Fruit fly (Drosophila melanogaster) whole organism, embryonic: ENCODE data around the gene neb.
A peak's percentile ranks its signal among the peaks of the same experiment; 100 is the strongest.

Source experiments
- Ada2b ChIP-seq: fragments of 200-800 bp; sonication (Bioruptor generic); IDR thresholded peaks from 2 replicates; pipeline ENCODE4 v1.3.6; 2022; ENCODE audit warnings: missing biosample characterization, missing genetic modification characterization
- Awh ChIP-seq: fragments of 200-800 bp; sonication (Bioruptor generic); IDR thresholded peaks from 2 replicates; pipeline ENCODE4, ENCODE4 v1.3.6; 2022; ENCODE audit warnings: missing biosample characterization, missing genetic modification characterization
- Bgb ChIP-seq: fragments of 200-800 bp; sonication (Bioruptor generic); IDR thresholded peaks from 2 replicates; pipeline ENCODE4 v1.3.6; 2022; ENCODE audit warnings: missing biosample characterization, missing genetic modification characterization; ENCODE audit not compliant: partially characterized antibody
- CG10209 ChIP-seq: fragments of 200-800 bp; sonication (Bioruptor generic); optimal IDR thresholded peaks from 3 replicates; lab custom pipeline; 2017; ENCODE audit warnings: missing biosample characterization, mild to moderate bottlenecking, missing genetic modification characterization, missing genetic modification reagents
- CG12219 ChIP-seq: fragments of 200-800 bp; sonication (Bioruptor generic); optimal IDR thresholded peaks from 3 replicates; lab custom pipeline; 2018; ENCODE audit warnings: missing biosample characterization, mild to moderate bottlenecking, missing genetic modification characterization
- CG13296 ChIP-seq: fragments of 200-800 bp; sonication (Bioruptor generic); optimal IDR thresholded peaks from 3 replicates; lab custom pipeline; 2018; ENCODE audit warnings: missing biosample characterization, mild to moderate bottlenecking, missing genetic modification characterization
- CG16779 ChIP-seq: fragments of 200-800 bp; sonication (Bioruptor generic); IDR thresholded peaks from 2 replicates; pipeline ENCODE4 v1.3.6; 2022; ENCODE audit warnings: missing biosample characterization, missing genetic modification characterization
- CG17829 ChIP-seq: fragments of 200-800 bp; optimal IDR thresholded peaks from 2 replicates; lab custom pipeline; 2019; ENCODE audit warnings: missing biosample characterization, mild to moderate bottlenecking, missing genetic modification characterization, moderate library complexity
- CG3281 ChIP-seq: fragments of 200-800 bp; sonication (Bioruptor generic); optimal IDR thresholded peaks from 3 replicates; lab custom pipeline; 2017; ENCODE audit warnings: missing biosample characterization, mild to moderate bottlenecking, missing genetic modification characterization
- CG4424 ChIP-seq: fragments of 200-800 bp; sonication (Bioruptor generic); optimal IDR thresholded peaks from 3 replicates; lab custom pipeline; 2016; ENCODE audit warnings: missing biosample characterization, missing genetic modification characterization
- CG8290 ChIP-seq, 3 experiments: fragments of 200-800 bp; sonication (Bioruptor generic); optimal IDR thresholded peaks; 2 replicates each; lab custom pipeline; 2016 to 2019; ENCODE audit warnings: missing biosample characterization in 3 of 3, missing genetic modification characterization in 3 of 3, mild to moderate bottlenecking in 2 of 3, moderate library complexity in 1 of 3
- CG8478 ChIP-seq: fragments of >200 bp; optimal IDR thresholded peaks from 2 replicates; lab custom pipeline; 2018
- CG9817 ChIP-seq: fragments of 200-800 bp; sonication (Bioruptor generic); optimal IDR thresholded peaks from 2 replicates; lab custom pipeline; 2018; ENCODE audit warnings: missing biosample characterization, mild to moderate bottlenecking, missing genetic modification characterization, moderate library complexity
- D ChIP-seq, 2 experiments: fragments of 200-800 bp in 1 of 2; fragments of >200 bp in 1 of 2; sonication (Bioruptor generic) in 1 of 2; optimal IDR thresholded peaks; 2 replicates in 1 of 2; 3 replicates in 1 of 2; lab custom pipeline; 2017; ENCODE audit warnings: mild to moderate bottlenecking in 1 of 2, missing biosample characterization in 1 of 2, missing genetic modification characterization in 1 of 2, missing genetic modification reagents in 1 of 2
- Hmx ChIP-seq: fragments of 200-800 bp; sonication (Bioruptor generic); optimal IDR thresholded peaks from 2 replicates; lab custom pipeline; 2016; ENCODE audit warnings: missing biosample characterization, missing genetic modification characterization
- MBD-R2 ChIP-seq: fragments of 200-800 bp; sonication (Bioruptor generic); IDR thresholded peaks from 2 replicates; pipeline ENCODE4 v1.3.6; 2022; ENCODE audit warnings: missing biosample characterization, missing genetic modification characterization
- NK7.1 ChIP-seq: fragments of 200-800 bp; sonication (Bioruptor generic); optimal IDR thresholded peaks from 3 replicates; lab custom pipeline; 2016; ENCODE audit warnings: missing biosample characterization, missing genetic modification characterization
- Ssrp ChIP-seq: fragments of 200-800 bp; sonication (Bioruptor generic); optimal IDR thresholded peaks from 2 replicates; lab custom pipeline; 2018; ENCODE audit warnings: missing biosample characterization, mild to moderate bottlenecking, missing genetic modification characterization, moderate library complexity
- YL-1 ChIP-seq: fragments of 200-800 bp; sonication (Bioruptor generic); optimal IDR thresholded peaks from 3 replicates; lab custom pipeline; 2017; ENCODE audit warnings: missing biosample characterization, mild to moderate bottlenecking, missing genetic modification characterization
- ara ChIP-seq: fragments of 200-800 bp; sonication (Bioruptor generic); IDR thresholded peaks from 2 replicates; pipeline ENCODE4 v1.3.6; 2022; ENCODE audit warnings: missing biosample characterization, missing genetic modification characterization
- bcd ChIP-seq: fragments of 200-800 bp; sonication (Bioruptor generic); optimal IDR thresholded peaks from 2 replicates; lab custom pipeline; 2017; ENCODE audit warnings: missing biosample characterization, mild to moderate bottlenecking, missing genetic modification characterization
- bowl ChIP-seq: fragments of 200-800 bp; sonication (Bioruptor generic); IDR thresholded peaks from 2 replicates; pipeline ENCODE4 v1.3.6; 2022; ENCODE audit warnings: missing biosample characterization, missing genetic modification characterization
- cato ChIP-seq: fragments of 200-800 bp; sonication (Bioruptor generic); optimal IDR thresholded peaks from 2 replicates; lab custom pipeline; 2016; ENCODE audit warnings: missing biosample characterization, missing genetic modification characterization, borderline replicate concordance
- crol ChIP-seq: fragments of 200-800 bp; sonication (Bioruptor generic); IDR thresholded peaks from 2 replicates; pipeline ENCODE4 v1.3.6; 2022; ENCODE audit warnings: missing biosample characterization, missing genetic modification characterization
- disco-r ChIP-seq: fragments of 200-800 bp; sonication (Bioruptor generic); optimal IDR thresholded peaks from 2 replicates; lab custom pipeline; 2016; ENCODE audit warnings: missing biosample characterization, missing genetic modification characterization
- emc ChIP-seq: fragments of 200-800 bp; sonication (Bioruptor generic); optimal IDR thresholded peaks from 2 replicates; lab custom pipeline; 2016; ENCODE audit warnings: missing biosample characterization, missing genetic modification characterization
- fru ChIP-seq: fragments of >200 bp; optimal IDR thresholded peaks from 2 replicates; lab custom pipeline; 2017
- ftz-f1 ChIP-seq: fragments of 200-800 bp; sonication (Bioruptor generic); optimal IDR thresholded peaks from 2 replicates; lab custom pipeline; 2016; ENCODE audit warnings: missing biosample characterization, missing genetic modification characterization
- gro ChIP-seq: fragments of 200-800 bp; sonication (Bioruptor generic); optimal IDR thresholded peaks from 2 replicates; lab custom pipeline; 2016; ENCODE audit warnings: missing biosample characterization, missing genetic modification characterization
- kah ChIP-seq: fragments of 200-800 bp; sonication (Bioruptor generic); optimal IDR thresholded peaks from 2 replicates; lab custom pipeline; 2018; ENCODE audit warnings: missing biosample characterization, mild to moderate bottlenecking, missing genetic modification characterization
- lov ChIP-seq, 2 experiments: fragments of 200-800 bp in 1 of 2; fragments of >200 bp in 1 of 2; sonication (Bioruptor generic) in 1 of 2; IDR thresholded peaks in 1 of 2; optimal IDR thresholded peaks in 1 of 2; 2 replicates in 1 of 2; 3 replicates in 1 of 2; pipeline versions ENCODE4 v1.3.6 to Lab custom; 2017 to 2022; ENCODE audit warnings: missing biosample characterization in 1 of 2, missing genetic modification characterization in 1 of 2
- pho ChIP-seq: fragments of 200-800 bp; sonication (Bioruptor generic); optimal IDR thresholded peaks from 2 replicates; lab custom pipeline; 2016; ENCODE audit warnings: missing biosample characterization, missing genetic modification characterization
- sc ChIP-seq, 3 experiments: fragments of >200 bp in 2 of 3; fragments of 200-800 bp in 1 of 3; sonication (Bioruptor generic) in 1 of 3; optimal IDR thresholded peaks; 2 replicates in 2 of 3; 3 replicates in 1 of 3; lab custom pipeline; 2017; ENCODE audit warnings: mild to moderate bottlenecking in 1 of 3, missing biosample characterization in 1 of 3, missing genetic modification characterization in 1 of 3, missing genetic modification reagents in 1 of 3
- sna ChIP-seq: fragments of 200-800 bp; sonication (Bioruptor generic); IDR thresholded peaks from 2 replicates; pipeline ENCODE4 v1.3.6; 2022; ENCODE audit warnings: missing biosample characterization, missing genetic modification characterization; ENCODE audit not compliant: partially characterized antibody
- tin ChIP-seq: fragments of 200-800 bp; sonication (Bioruptor generic); optimal IDR thresholded peaks from 3 replicates; lab custom pipeline; 2016; ENCODE audit warnings: missing biosample characterization, missing genetic modification characterization
- tna ChIP-seq: fragments of 200-800 bp; sonication (Bioruptor generic); IDR thresholded peaks from 2 replicates; pipeline ENCODE4 v1.3.6; 2022; ENCODE audit warnings: missing biosample characterization, missing genetic modification characterization; ENCODE audit not compliant: partially characterized antibody
- twi ChIP-seq: fragments of 200-800 bp; optimal IDR thresholded peaks from 2 replicates; lab custom pipeline; 2019; ENCODE audit warnings: missing biosample characterization, mild to moderate bottlenecking, missing genetic modification characterization, moderate library complexity
- wor ChIP-seq: fragments of 200-800 bp; sonication (Bioruptor generic); IDR thresholded peaks from 2 replicates; pipeline ENCODE4 v1.3.6; 2022; ENCODE audit warnings: missing biosample characterization, missing genetic modification characterization
- zf30C ChIP-seq: fragments of 200-800 bp; sonication (Bioruptor generic); optimal IDR thresholded peaks from 3 replicates; lab custom pipeline; 2018; ENCODE audit warnings: missing biosample characterization, mild to moderate bottlenecking, missing genetic modification characterization

The neb gene

DNA sequence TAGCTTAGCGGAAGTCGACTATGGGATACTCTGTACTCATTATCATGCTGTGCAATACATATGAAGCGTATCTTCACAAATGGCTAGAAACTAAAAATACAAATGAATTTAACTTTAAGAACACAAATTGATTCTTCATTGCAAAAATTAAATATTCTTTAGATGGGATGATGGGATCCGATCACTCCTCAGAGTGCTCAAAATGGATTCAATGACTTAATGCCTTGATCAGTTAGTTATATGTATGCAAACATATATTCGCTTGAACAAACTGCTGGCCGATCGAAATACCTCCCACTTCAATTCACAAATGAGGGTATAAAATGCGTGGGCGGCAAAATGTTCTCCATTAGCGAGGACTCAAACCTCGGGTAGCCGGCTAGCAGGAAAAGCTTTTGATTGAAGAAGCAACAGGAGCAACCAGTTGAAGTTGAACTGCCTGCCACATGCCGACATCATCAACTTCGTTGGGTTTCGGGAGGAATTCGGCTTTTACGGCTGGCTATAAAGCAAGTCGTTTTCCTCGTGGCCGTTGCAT, 48.1 kb upstream of the neb start, which contains the start of gene sNPF (continued):
- TF ChIP-seq zf30C (GFP tag; lab: Kevin White, UChicago), result no peak
- peak; percentile 36 for TF ChIP-seq CG9817 (tag; lab: Kevin White, UChicago)
- no peak for TF ChIP-seq ara (GFP tag; lab: Robert Waterston, UW)
- no peak for TF ChIP-seq D (optimal IDR thresholded peaks at IDR 0.05; lab: Kevin White, UChicago)
- TF ChIP-seq D (GFP tag; optimal IDR thresholded peaks at IDR 0.05; lab: Kevin White, UChicago), result no peak
- no peak for TF ChIP-seq YL-1 (GFP tag; lab: Kevin White, UChicago)
- peak; percentile 55 for TF ChIP-seq bcd (GFP tag; lab: Kevin White, UChicago)
- TF ChIP-seq CG16779 (GFP tag; lab: Robert Waterston, UW), result no peak
- TF ChIP-seq Awh, result no peak
- TF ChIP-seq emc (GFP tag; lab: Kevin White, UChicago), result peak; percentile 32
- TF ChIP-seq CG8290 (GFP tag; optimal IDR thresholded peaks at IDR 0.05; lab: Kevin White, UChicago), result no peak
- TF ChIP-seq CG8290 (tag; optimal IDR thresholded peaks at IDR 0.05; lab: Kevin White, UChicago), result peak in 1 of 2 experiments; percentile 5
- no peak for TF ChIP-seq sc (optimal IDR thresholded peaks at IDR 0.05; lab: Kevin White, UChicago)
- peak; percentile 5 for TF ChIP-seq sc (GFP tag; optimal IDR thresholded peaks at IDR 0.05; lab: Kevin White, UChicago)
- TF ChIP-seq Bgb (GFP tag; lab: Robert Waterston, UW), result no peak
- no peak for TF ChIP-seq Ssrp (tag; lab: Kevin White, UChicago)
- no peak for TF ChIP-seq fru
- no peak for TF ChIP-seq twi
- no peak for TF ChIP-seq crol (GFP tag; lab: Robert Waterston, UW)
- TF ChIP-seq pho (GFP tag; lab: Kevin White, UChicago), result peak; percentile 68
- TF ChIP-seq CG8478, result no peak
- TF ChIP-seq Hmx (GFP tag; lab: Kevin White, UChicago), result no peak
- no peak for TF ChIP-seq kah (GFP tag; lab: Kevin White, UChicago)
- TF ChIP-seq NK7.1 (GFP tag; lab: Kevin White, UChicago), result no peak
- no peak for TF ChIP-seq wor (GFP tag; lab: Robert Waterston, UW)
- peak; percentile 64 for TF ChIP-seq CG12219 (GFP tag; lab: Kevin White, UChicago)
- TF ChIP-seq disco-r, result peak; percentile 8
- no peak for TF ChIP-seq lov (optimal IDR thresholded peaks at IDR 0.05; lab: Kevin White, UChicago)
- peak; percentile 16; the same call in 1 of the 3 replicates for TF ChIP-seq lov (GFP tag; IDR thresholded peaks at IDR 0.05; lab: Robert Waterston, UW)
- no peak for TF ChIP-seq sna (GFP tag; lab: Robert Waterston, UW)
- TF ChIP-seq tin (GFP tag; lab: Kevin White, UChicago), result peak; percentile 29
- peak; percentile 62 for TF ChIP-seq CG3281
- peak; percentile 71 for TF ChIP-seq CG10209
- TF ChIP-seq MBD-R2 (GFP tag; lab: Robert Waterston, UW), result no peak
- TF ChIP-seq tna (GFP tag; lab: Robert Waterston, UW), result no peak
- TF ChIP-seq ftz-f1 (GFP tag; lab: Kevin White, UChicago), result no peak
- peak; percentile 78 for TF ChIP-seq gro
- no peak for TF ChIP-seq bowl (GFP tag; lab: Robert Waterston, UW)
- TF ChIP-seq CG17829 (tag; lab: Kevin White, UChicago), result no peak
- TF ChIP-seq Ada2b (GFP tag; lab: Robert Waterston, UW), result no peak
- TF ChIP-seq CG4424 (GFP tag; lab: Kevin White, UChicago), result no peak
- peak; percentile 32 for TF ChIP-seq CG13296
- TF ChIP-seq cato (GFP tag; lab: Kevin White, UChicago), result peak; percentile 15
